Worm (Caenorhabditis elegans) whole organism, L3 larva: ENCODE data around the gene srsx-37.

Experiments used
- fkh-10 ChIP-seq: sonication (generic microtip); optimal IDR thresholded peaks from 2 replicates; lab custom pipeline; 2017; ENCODE audit warnings: missing biosample characterization, missing genetic modification reagents, missing genetic modification characterization
- nhr-11 ChIP-seq: fragments of 150-350 bp; optimal IDR thresholded peaks from 2 replicates; lab custom pipeline; 2014; ENCODE audit warnings: missing biosample characterization, missing genetic modification characterization

ce11 chrV:15265814-15266213 lies 6.9 kb upstream of the srsx-37 start, which contains the start of gene M01B2.13:
- TF ChIP-seq fkh-10 (GFP tag; lab: Kevin White, UChicago) (no peak), nhr-11 (no peak)
